Fruit fly (Drosophila melanogaster): ENCODE data around the gene btd.

The btd gene

DNA sequence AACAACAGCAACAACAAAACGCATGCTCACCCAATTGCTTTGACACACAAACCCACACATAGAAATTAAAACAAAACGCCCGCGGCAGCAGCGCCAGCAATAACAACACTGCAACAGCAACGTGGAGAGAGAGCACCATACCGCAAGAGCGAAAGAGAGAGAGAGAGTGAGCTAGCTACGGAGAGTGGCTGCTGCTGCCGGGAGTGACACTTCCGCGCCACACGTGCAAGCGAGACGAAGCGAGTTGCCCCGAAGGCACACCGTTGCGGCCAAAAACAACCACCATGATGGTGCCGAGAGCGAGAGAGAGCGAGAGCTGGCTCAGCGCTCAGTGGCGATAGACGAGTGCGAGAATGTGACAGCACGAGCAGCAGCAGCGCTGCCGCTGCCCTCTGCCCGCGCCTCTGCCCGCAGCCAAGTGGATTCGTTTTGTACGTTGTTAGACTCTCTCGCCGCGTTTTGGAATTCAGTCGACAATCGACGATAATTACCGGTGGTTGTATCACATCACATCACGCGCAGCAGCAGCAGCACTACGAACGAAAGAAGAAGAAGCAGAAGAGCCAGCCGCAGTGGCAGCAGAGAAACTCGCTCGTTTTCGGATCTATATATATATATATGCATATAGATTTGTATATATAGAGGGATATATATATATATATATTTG, at the start of gene btd:
btd (plus strand) TSS at position 467 of the 667 bp plus-strand sequence.
- TF ChIP-seq gsb-n (tag; optimal IDR thresholded peaks at IDR 0.05), result peak; percentile 11
- no peak for TF ChIP-seq fd102C (GFP tag; optimal IDR thresholded peaks at IDR 0.05)
- TF ChIP-seq Dref (GFP tag; IDR thresholded peaks at IDR 0.05), result no peak
- TF ChIP-seq Adf1 (GFP tag; IDR thresholded peaks at IDR 0.05), result peak; percentile 100
- peak; percentile 98 for TF ChIP-seq Nf-YB (GFP tag; optimal IDR thresholded peaks at IDR 0.05)
- peak; percentile 88; the same call in 2 of the 4 replicates for TF ChIP-seq chinmo (GFP tag; IDR thresholded peaks at IDR 0.05; ENCODE audit: partially characterized antibody)
- peak; percentile 53 for TF ChIP-seq nmo (GFP tag; optimal IDR thresholded peaks at IDR 0.05)
- no peak for TF ChIP-seq CG10209 (GFP tag; optimal IDR thresholded peaks at IDR 0.05)
- TF ChIP-seq Nf-YA (GFP tag; IDR thresholded peaks at IDR 0.05), result peak; percentile 88
- no peak for TF ChIP-seq CG31441 (GFP tag; IDR thresholded peaks at IDR 0.05)
- TF ChIP-seq Trl (optimal IDR thresholded peaks at IDR 0.05), result peak; percentile 75 to 83
- TF ChIP-seq Trl (GFP tag; optimal IDR thresholded peaks at IDR 0.05), result peak; percentile 46
- no peak; the same call in 2 of the 3 replicates for TF ChIP-seq CG34422 (GFP tag; IDR thresholded peaks at IDR 0.05)
- peak; percentile 40; the same call in 1 of the 3 replicates for TF ChIP-seq Opbp (GFP tag; IDR thresholded peaks at IDR 0.05; ENCODE audit: partially characterized antibody)
- TF ChIP-seq NK7.1 (GFP tag; optimal IDR thresholded peaks at IDR 0.05), result no peak
- TF ChIP-seq mld (GFP tag; IDR thresholded peaks at IDR 0.05; ENCODE audit: partially characterized antibody), result 0 out of 3 replicates have a peak, but pooled peaks have one; percentile 10
- TF ChIP-seq CG1832 (GFP tag; optimal IDR thresholded peaks at IDR 0.05), result peak; percentile 99
- no peak for TF ChIP-seq schlank (tag; optimal IDR thresholded peaks at IDR 0.05)
- TF ChIP-seq CG11504 (tag; optimal IDR thresholded peaks at IDR 0.05), result peak; percentile 26
- TF ChIP-seq oc (tag; optimal IDR thresholded peaks at IDR 0.05), result no peak
- no peak for TF ChIP-seq lbe (GFP tag; optimal IDR thresholded peaks at IDR 0.05)
- peak; percentile 47 for TF ChIP-seq sd (tag; optimal IDR thresholded peaks at IDR 0.05)
- peak; percentile 99 for TF ChIP-seq Nf-YC (tag; optimal IDR thresholded peaks at IDR 0.05)
- no peak for TF ChIP-seq CG4424 (GFP tag; optimal IDR thresholded peaks at IDR 0.05)
- peak; percentile 89 for TF ChIP-seq CG4360 (GFP tag; IDR thresholded peaks at IDR 0.05)
- TF ChIP-seq CG17385 (GFP tag; optimal IDR thresholded peaks at IDR 0.05), result peak; percentile 75
- 0 out of 3 replicates have a peak, but pooled peaks have one; percentile 16 for TF ChIP-seq HLH4C (GFP tag; IDR thresholded peaks at IDR 0.05; ENCODE audit: partially characterized antibody)
- TF ChIP-seq tna (GFP tag; IDR thresholded peaks at IDR 0.05; ENCODE audit: partially characterized antibody), result 0 out of 2 replicates have a peak, but pooled peaks have one; percentile 24
- TF ChIP-seq CG3847 (GFP tag; IDR thresholded peaks at IDR 0.05), result 0 out of 2 replicates have a peak, but pooled peaks have one; percentile 13
- peak in 1 of 2 experiments; percentile 12 for TF ChIP-seq Pdp1 (GFP tag; optimal IDR thresholded peaks at IDR 0.05)
- peak; percentile 22; the same call in 1 of the 2 replicates for TF ChIP-seq MBD-R2 (GFP tag; IDR thresholded peaks at IDR 0.05)
- TF ChIP-seq nerfin-1 (tag; optimal IDR thresholded peaks at IDR 0.05), result peak; percentile 72
- peak; percentile 28 for TF ChIP-seq HmgZ (tag; optimal IDR thresholded peaks at IDR 0.05)
- TF ChIP-seq ewg (GFP tag; optimal IDR thresholded peaks at IDR 0.05), result peak; percentile 14
- peak; percentile 78 for TF ChIP-seq CG8924 (tag; optimal IDR thresholded peaks at IDR 0.05)
- TF ChIP-seq Deaf1 (tag; optimal IDR thresholded peaks at IDR 0.05), result peak; percentile 72
- peak; percentile 100 for TF ChIP-seq CG8478 (optimal IDR thresholded peaks at IDR 0.05)
- TF ChIP-seq row (GFP tag; IDR thresholded peaks at IDR 0.05), result 0 out of 3 replicates have a peak, but pooled peaks have one; percentile 8
- no peak for TF ChIP-seq pb (GFP tag; optimal IDR thresholded peaks at IDR 0.05)
- TF ChIP-seq kay (GFP tag; optimal IDR thresholded peaks at IDR 0.05), result no peak
- TF ChIP-seq HmgD (GFP tag; optimal IDR thresholded peaks at IDR 0.05), result peak; percentile 63
- peak; percentile 27; the same call in 1 of the 2 replicates for TF ChIP-seq unc-4 (GFP tag; IDR thresholded peaks at IDR 0.05; ENCODE audit: partially characterized antibody)
- TF ChIP-seq dm (GFP tag; optimal IDR thresholded peaks at IDR 0.05), result peak; percentile 2
- no peak for TF ChIP-seq CG1792 (GFP tag; optimal IDR thresholded peaks at IDR 0.05)
- no peak for TF ChIP-seq bbx (GFP tag; IDR thresholded peaks at IDR 0.05; ENCODE audit: partially characterized antibody)
- TF ChIP-seq CG1647 (GFP tag; optimal IDR thresholded peaks at IDR 0.05), result no peak
- peak; percentile 29; the same call in 1 of the 2 replicates for TF ChIP-seq Scr (GFP tag; IDR thresholded peaks at IDR 0.05; ENCODE audit: partially characterized antibody)
- TF ChIP-seq Atf6 (GFP tag; IDR thresholded peaks at IDR 0.05), result 0 out of 2 replicates have a peak, but pooled peaks have one; percentile 38
